Fruit fly (Drosophila melanogaster): Measurements from ENCODE around the gene Pdp.

DNA sequence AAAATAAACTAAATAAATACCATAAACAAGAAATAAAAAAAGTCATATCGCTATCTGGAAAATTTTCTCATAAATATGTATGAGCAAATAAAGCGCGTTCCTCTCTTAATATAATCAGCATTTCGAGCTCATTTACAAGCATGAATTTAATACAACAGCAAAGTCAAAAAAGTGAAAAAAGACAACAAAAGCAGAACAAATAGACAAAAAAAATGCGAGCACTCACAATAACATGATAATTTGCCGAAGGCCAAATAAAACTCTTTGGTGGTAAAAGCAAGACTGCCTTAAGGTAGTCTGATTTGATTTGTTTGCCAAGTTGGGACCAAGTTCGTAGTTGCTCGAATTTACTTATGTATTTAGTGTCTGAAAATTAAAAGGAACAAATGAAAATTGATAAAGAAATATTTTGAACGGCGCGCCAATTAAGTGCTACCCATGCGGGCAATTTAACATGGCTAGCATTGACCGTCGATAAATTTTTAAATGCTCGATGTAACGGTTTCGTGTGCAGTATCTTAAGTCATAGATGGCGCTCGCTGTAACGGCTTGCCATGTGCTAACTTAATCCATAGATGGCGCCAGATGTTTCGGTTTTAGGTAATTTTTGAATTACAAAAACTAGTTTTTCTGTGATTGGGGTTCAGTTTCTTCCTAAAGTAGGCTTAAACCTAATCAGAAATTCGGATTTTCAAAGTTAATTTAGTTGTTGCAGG is 23.9 kb downstream of the Pdp start:
- TF ChIP-seq EcR (GFP tag; optimal IDR thresholded peaks at IDR 0.05) = no peak
- no peak for TF ChIP-seq Dll (optimal IDR thresholded peaks at IDR 0.05)
